Worm (Caenorhabditis elegans): ENCODE results near the gene erfa-1.

erfa-1 gene

ce11 chrV:6433446-6434178 is at the start of gene erfa-1, which contains the start of gene gad-1:
TSS of gene erfa-1 (plus strand) at chrV:6434128.
TSS of gene gad-1 (minus strand) at chrV:6433496.
- no peak for TF ChIP-seq him-1 (tag; optimal IDR thresholded peaks at IDR 0.05)
- TF ChIP-seq W03F9.2 (tag; optimal IDR thresholded peaks at IDR 0.05), result peak; percentile 83

ce11 chrV:6385677-6386276 is 48.2 kb upstream of the erfa-1 start:
- TF ChIP-seq him-1 (tag; optimal IDR thresholded peaks at IDR 0.05) (no peak), dao-5 (tag; optimal IDR thresholded peaks at IDR 0.05) (no peak), W03F9.2 (tag; optimal IDR thresholded peaks at IDR 0.05) (no peak)

ce11 chrV:6389634-6390033 is 44.3 kb upstream of the erfa-1 start, which contains the start of gene F57F4.2:
TSS of gene F57F4.2 (minus strand) at chrV:6389734.
- TF ChIP-seq him-1 (tag; optimal IDR thresholded peaks at IDR 0.05) (no peak), dao-5 (tag; optimal IDR thresholded peaks at IDR 0.05) (no peak), W03F9.2 (tag; optimal IDR thresholded peaks at IDR 0.05) (no peak)

ce11 chrV:6390163-6390562 is 43.8 kb upstream of the erfa-1 start, which contains the start of gene F57F4.1:
TSS of gene F57F4.1 (plus strand) at chrV:6390463.
- TF ChIP-seq W03F9.2 (tag; optimal IDR thresholded peaks at IDR 0.05) (no peak), dao-5 (tag; optimal IDR thresholded peaks at IDR 0.05) (no peak), him-1 (tag; optimal IDR thresholded peaks at IDR 0.05) (no peak)

- TF ChIP-seq dao-5 (tag; optimal IDR thresholded peaks at IDR 0.05), result no peak
- no peak for TF ChIP-seq W03F9.2 (tag; optimal IDR thresholded peaks at IDR 0.05)
- TF ChIP-seq him-1 (tag; optimal IDR thresholded peaks at IDR 0.05), result no peak
Observed at ce11 chrV:6398922-6399321, 35.0 kb upstream of the erfa-1 start.

- no peak for TF ChIP-seq dao-5 (tag; optimal IDR thresholded peaks at IDR 0.05)
Observed at ce11 chrV:6399831-6400230, 34.1 kb upstream of the erfa-1 start, which contains the start of gene gfi-1. TSS of gene gfi-1 (minus strand) at chrV:6399931.

ce11 chrV:6400528-6400927 is 33.4 kb upstream of the erfa-1 start:
- no peak for TF ChIP-seq him-1 (tag; optimal IDR thresholded peaks at IDR 0.05)
- no peak for TF ChIP-seq W03F9.2 (tag; optimal IDR thresholded peaks at IDR 0.05)
- no peak for TF ChIP-seq dao-5 (tag; optimal IDR thresholded peaks at IDR 0.05)

ce11 chrV:6400950-6401551 is 32.9 kb upstream of the erfa-1 start:
- no peak for TF ChIP-seq W03F9.2 (tag; optimal IDR thresholded peaks at IDR 0.05)
- TF ChIP-seq him-1 (tag; optimal IDR thresholded peaks at IDR 0.05), result no peak
- no peak for TF ChIP-seq dao-5 (tag; optimal IDR thresholded peaks at IDR 0.05)

ce11 chrV:6407587-6407986 is 26.3 kb upstream of the erfa-1 start:
- TF ChIP-seq him-1 (tag; optimal IDR thresholded peaks at IDR 0.05), result no peak
- TF ChIP-seq W03F9.2 (tag; optimal IDR thresholded peaks at IDR 0.05), result no peak
- TF ChIP-seq dao-5 (tag; optimal IDR thresholded peaks at IDR 0.05), result no peak

ce11 chrV:6408733-6409227 is 25.1 kb upstream of the erfa-1 start, which contains the start of gene bcf-1:
TSS of gene bcf-1 (minus strand) at chrV:6408783.
- TF ChIP-seq him-1 (tag; optimal IDR thresholded peaks at IDR 0.05), result no peak
- TF ChIP-seq dao-5 (tag; optimal IDR thresholded peaks at IDR 0.05), result no peak
- no peak for TF ChIP-seq W03F9.2 (tag; optimal IDR thresholded peaks at IDR 0.05)

- no peak for TF ChIP-seq him-1 (tag; optimal IDR thresholded peaks at IDR 0.05)
- TF ChIP-seq dao-5 (tag; optimal IDR thresholded peaks at IDR 0.05), result no peak
- no peak for TF ChIP-seq W03F9.2 (tag; optimal IDR thresholded peaks at IDR 0.05)
Observed at ce11 chrV:6411161-6411560, 22.8 kb upstream of the erfa-1 start.

- TF ChIP-seq W03F9.2 (tag; optimal IDR thresholded peaks at IDR 0.05) (no peak), dao-5 (tag; optimal IDR thresholded peaks at IDR 0.05) (no peak), him-1 (tag; optimal IDR thresholded peaks at IDR 0.05) (no peak)
Observed at ce11 chrV:6413057-6413456, 20.9 kb upstream of the erfa-1 start.

ce11 chrV:6414469-6414868 is 19.5 kb upstream of the erfa-1 start:
- no peak for TF ChIP-seq dao-5 (tag; optimal IDR thresholded peaks at IDR 0.05)
- no peak for TF ChIP-seq W03F9.2 (tag; optimal IDR thresholded peaks at IDR 0.05)
- no peak for TF ChIP-seq him-1 (tag; optimal IDR thresholded peaks at IDR 0.05)

- TF ChIP-seq dao-5 (tag; optimal IDR thresholded peaks at IDR 0.05) (no peak), W03F9.2 (tag; optimal IDR thresholded peaks at IDR 0.05) (no peak), him-1 (tag; optimal IDR thresholded peaks at IDR 0.05) (no peak)
Observed at ce11 chrV:6414985-6415384, 18.9 kb upstream of the erfa-1 start, which contains the start of gene cht-6. TSS of gene cht-6 (plus strand) at chrV:6414993.
